Fruit fly (Drosophila melanogaster): ENCODE results near the gene tty.
A peak's percentile ranks its signal among the peaks of the same experiment; 100 is the strongest.

Gene tty

DNA sequence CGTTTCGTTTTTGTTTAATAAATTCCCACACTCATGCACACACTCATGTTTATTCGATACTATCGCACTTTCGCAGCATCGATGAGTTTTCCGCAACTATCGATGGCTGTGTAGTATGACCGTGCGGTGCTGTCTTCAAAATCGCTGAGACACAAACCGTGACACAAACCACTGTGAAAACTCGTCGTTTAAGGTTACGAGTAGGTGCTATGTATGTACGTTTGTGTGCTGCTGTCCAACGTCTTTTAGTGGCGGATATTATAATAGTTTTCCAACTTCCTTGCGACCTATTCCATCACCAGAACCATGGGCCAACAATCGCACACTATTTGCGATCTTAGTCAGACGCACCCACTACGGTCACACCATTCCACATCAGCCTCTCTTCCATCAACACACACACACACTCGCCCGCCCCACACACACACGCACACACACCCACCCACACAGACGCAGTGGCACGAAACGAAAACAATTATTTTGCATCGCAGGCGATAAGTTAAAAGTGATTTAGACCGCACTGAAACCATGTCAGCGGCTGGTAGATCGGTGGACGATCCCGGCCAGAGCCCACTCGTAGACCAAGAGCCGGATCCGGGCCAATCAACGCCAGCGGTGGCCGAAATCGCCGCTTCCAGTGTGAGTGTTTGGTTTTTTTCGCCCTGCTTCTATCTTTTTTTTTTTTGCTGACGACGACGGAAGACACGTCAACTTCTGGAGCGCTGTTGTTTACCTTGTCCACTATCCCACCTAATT is 15.4 kb downstream of the tty start, which contains the start of the genes Dd and CG1486 (continued):
- TF ChIP-seq eyg (GFP tag; optimal IDR thresholded peaks at IDR 0.05): no peak
- peak; percentile 71 for TF ChIP-seq MESR4 (GFP tag; optimal IDR thresholded peaks at IDR 0.05)
- TF ChIP-seq slbo (GFP tag; IDR thresholded peaks at IDR 0.05): peak; percentile 7; the same call in 1 of the 2 replicates
- TF ChIP-seq crp (GFP tag; optimal IDR thresholded peaks at IDR 0.05): peak in 1 of 2 experiments; percentile 14
- peak; percentile 3 for TF ChIP-seq CG4424 (GFP tag; optimal IDR thresholded peaks at IDR 0.05)
- peak; percentile 80; the same call in 2 of the 4 replicates for TF ChIP-seq chinmo (GFP tag; IDR thresholded peaks at IDR 0.05; ENCODE audit: partially characterized antibody)
- TF ChIP-seq CG4282 (GFP tag; optimal IDR thresholded peaks at IDR 0.05): peak; percentile 22
- peak; percentile 23 for TF ChIP-seq HLHmδ (GFP tag; optimal IDR thresholded peaks at IDR 0.05)
- peak; percentile 98 for TF ChIP-seq Sin3A (optimal IDR thresholded peaks at IDR 0.05)
- TF ChIP-seq Scr (GFP tag; IDR thresholded peaks at IDR 0.05; ENCODE audit: partially characterized antibody): peak; percentile 91
- TF ChIP-seq Opbp (GFP tag; IDR thresholded peaks at IDR 0.05; ENCODE audit: partially characterized antibody): peak; percentile 84
- TF ChIP-seq slou (GFP tag; optimal IDR thresholded peaks at IDR 0.05): no peak
- no peak for TF ChIP-seq ab (GFP tag; optimal IDR thresholded peaks at IDR 0.05)
- peak; percentile 9 for TF ChIP-seq pnt (GFP tag; optimal IDR thresholded peaks at IDR 0.05)
- TF ChIP-seq CG1603 (tag; optimal IDR thresholded peaks at IDR 0.05): peak; percentile 79
- TF ChIP-seq Oaz (GFP tag; IDR thresholded peaks at IDR 0.05): no peak
- no peak for TF ChIP-seq tup (GFP tag; optimal IDR thresholded peaks at IDR 0.05)
- 0 out of 2 replicates have a peak, but pooled peaks have one; percentile 35 for TF ChIP-seq ssp (GFP tag; IDR thresholded peaks at IDR 0.05)
- TF ChIP-seq unc-4 (GFP tag; IDR thresholded peaks at IDR 0.05; ENCODE audit: partially characterized antibody): peak; percentile 83
- TF ChIP-seq nau (GFP tag; optimal IDR thresholded peaks at IDR 0.05): no peak
- TF ChIP-seq Lhr (GFP tag; optimal IDR thresholded peaks at IDR 0.05): peak; percentile 70

DNA sequence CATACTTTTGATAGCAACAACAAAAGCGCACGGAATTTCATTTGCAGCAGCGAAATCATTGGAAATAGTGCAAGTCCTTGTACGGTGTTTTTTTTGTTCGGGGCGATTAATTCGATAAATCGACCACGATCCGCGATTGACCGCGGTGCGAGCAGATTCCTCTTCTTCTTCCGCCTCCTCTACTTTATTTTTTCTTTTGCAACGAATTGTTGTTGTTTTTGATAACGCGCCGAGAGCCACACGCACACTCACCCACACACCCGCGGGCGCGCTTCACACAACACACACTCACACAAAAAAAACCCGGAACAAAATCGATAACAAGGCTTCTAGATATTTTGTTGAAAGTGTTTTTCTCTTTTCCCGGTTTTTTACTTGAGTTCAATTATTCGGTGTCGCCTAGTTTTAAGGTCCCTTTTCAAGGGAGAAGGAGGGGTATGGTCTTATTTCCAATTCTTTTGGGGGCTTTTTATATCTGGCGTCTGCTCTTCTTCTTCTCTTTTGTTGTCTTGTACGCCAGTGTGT is 16.2 kb downstream of the tty start:
- no peak for TF ChIP-seq CoRest (tag; optimal IDR thresholded peaks at IDR 0.05)
- TF ChIP-seq CG10274 (GFP tag; optimal IDR thresholded peaks at IDR 0.05): no peak
- TF ChIP-seq CG12155 (GFP tag; optimal IDR thresholded peaks at IDR 0.05): no peak
- TF ChIP-seq Dref (GFP tag; IDR thresholded peaks at IDR 0.05): peak; percentile 45
- no peak for TF ChIP-seq chm (GFP tag; IDR thresholded peaks at IDR 0.05)
- no peak for TF ChIP-seq CG30020 (tag; optimal IDR thresholded peaks at IDR 0.05)
- TF ChIP-seq CG15601 (tag; optimal IDR thresholded peaks at IDR 0.05): no peak
- TF ChIP-seq CG14050 (GFP tag; IDR thresholded peaks at IDR 0.05): no peak
- TF ChIP-seq Dip3 (GFP tag; optimal IDR thresholded peaks at IDR 0.05): no peak
- TF ChIP-seq bowl (GFP tag; IDR thresholded peaks at IDR 0.05): no peak
- TF ChIP-seq tll (GFP tag; optimal IDR thresholded peaks at IDR 0.05): no peak
- no peak for TF ChIP-seq Taf1 (GFP tag; IDR thresholded peaks at IDR 0.05)
- no peak for TF ChIP-seq crc (GFP tag; optimal IDR thresholded peaks at IDR 0.05)
- TF ChIP-seq CG4617 (GFP tag; optimal IDR thresholded peaks at IDR 0.05; ENCODE audit: borderline replicate concordance): no peak
- no peak for TF ChIP-seq CG7786 (GFP tag; optimal IDR thresholded peaks at IDR 0.05)
- peak; percentile 79 for TF ChIP-seq CG4360 (GFP tag; IDR thresholded peaks at IDR 0.05)
- no peak for TF ChIP-seq stwl (tag; optimal IDR thresholded peaks at IDR 0.05)
- no peak for TF ChIP-seq NfI (GFP tag; optimal IDR thresholded peaks at IDR 0.05)
- no peak for TF ChIP-seq CG2678 (tag; optimal IDR thresholded peaks at IDR 0.05)
- TF ChIP-seq sens (GFP tag): no peak
- peak; percentile 81 for TF ChIP-seq onecut (GFP tag; IDR thresholded peaks at IDR 0.05)
- no peak for TF ChIP-seq sr (GFP tag; IDR thresholded peaks at IDR 0.05)
- TF ChIP-seq CG10979 (tag; optimal IDR thresholded peaks at IDR 0.05): no peak
- no peak for TF ChIP-seq unc-4 (GFP tag; IDR thresholded peaks at IDR 0.05; ENCODE audit: partially characterized antibody)
- TF ChIP-seq Ets97D (GFP tag; optimal IDR thresholded peaks at IDR 0.05): no peak
- TF ChIP-seq disco-r (GFP tag; optimal IDR thresholded peaks at IDR 0.05): no peak
- TF ChIP-seq cg (GFP tag; optimal IDR thresholded peaks at IDR 0.05): peak; percentile 70
- no peak for TF ChIP-seq CG5245 (GFP tag; optimal IDR thresholded peaks at IDR 0.05)
- no peak for TF ChIP-seq CG3065 (GFP tag; optimal IDR thresholded peaks at IDR 0.05)
